Fruit fly (Drosophila melanogaster) whole organism, prepupa: ENCODE data around the gene Dus4.

Experiments used
- CG10669 ChIP-seq: fragments of 200-800 bp; sonication (Bioruptor generic); optimal IDR thresholded peaks from 3 replicates; lab custom pipeline; 2018; ENCODE audit warnings: missing biosample characterization, mild to moderate bottlenecking, missing genetic modification characterization, moderate library complexity
- CG11902 ChIP-seq: fragments of 200-800 bp; sonication (Bioruptor generic); optimal IDR thresholded peaks from 3 replicates; lab custom pipeline; 2016; ENCODE audit warnings: missing biosample characterization, missing genetic modification characterization
- CG1621 ChIP-seq: fragments of 200-800 bp; sonication (Bioruptor generic); optimal IDR thresholded peaks from 3 replicates; lab custom pipeline; 2018; ENCODE audit warnings: missing biosample characterization, mild to moderate bottlenecking, missing genetic modification characterization
- CG16779 ChIP-seq: fragments of 200-800 bp; sonication (Bioruptor generic); optimal IDR thresholded peaks from 3 replicates; lab custom pipeline; 2017; ENCODE audit warnings: missing biosample characterization, mild to moderate bottlenecking, missing genetic modification characterization
- CG32006 ChIP-seq: fragments of 200-800 bp; sonication (Bioruptor generic); optimal IDR thresholded peaks from 3 replicates; lab custom pipeline; 2017; ENCODE audit warnings: missing biosample characterization, mild to moderate bottlenecking, missing genetic modification characterization
- CG3919 ChIP-seq: fragments of 200-800 bp; sonication (Bioruptor generic); optimal IDR thresholded peaks from 3 replicates; lab custom pipeline; 2016; ENCODE audit warnings: missing biosample characterization, missing genetic modification characterization
- CG4318 ChIP-seq: fragments of 200-800 bp; sonication (Bioruptor generic); optimal IDR thresholded peaks from 3 replicates; lab custom pipeline; 2017; ENCODE audit warnings: missing biosample characterization, mild to moderate bottlenecking, missing genetic modification characterization
- CG6276 ChIP-seq: fragments of 200-800 bp; sonication (Bioruptor generic); optimal IDR thresholded peaks from 2 replicates; lab custom pipeline; 2017; ENCODE audit warnings: missing biosample characterization, mild to moderate bottlenecking, missing genetic modification characterization
- CG8319 ChIP-seq: fragments of 200-800 bp; sonication (Bioruptor generic); optimal IDR thresholded peaks from 3 replicates; lab custom pipeline; 2016; ENCODE audit warnings: missing biosample characterization, missing genetic modification characterization
- CG8632 ChIP-seq: fragments of 200-800 bp; sonication (Bioruptor generic); optimal IDR thresholded peaks from 3 replicates; lab custom pipeline; 2016; ENCODE audit warnings: missing biosample characterization, missing genetic modification characterization
- CG9139 ChIP-seq: fragments of 200-800 bp; sonication (Bioruptor generic); optimal IDR thresholded peaks from 3 replicates; lab custom pipeline; 2017; ENCODE audit warnings: missing biosample characterization, mild to moderate bottlenecking, missing genetic modification characterization
- Eip75B ChIP-seq: fragments of 200-800 bp; sonication (Bioruptor generic); optimal IDR thresholded peaks from 3 replicates; lab custom pipeline; 2016; ENCODE audit warnings: missing biosample characterization, missing genetic modification characterization
- Eip78C ChIP-seq: fragments of 200-800 bp; sonication (Bioruptor generic); peaks from one replicate; lab custom pipeline; 2016; ENCODE audit warnings: missing biosample characterization, missing genetic modification characterization
- Eip93F ChIP-seq: fragments of 200-800 bp; sonication (Bioruptor generic); optimal IDR thresholded peaks from 2 replicates; lab custom pipeline; 2016; ENCODE audit warnings: missing biosample characterization, mild to moderate bottlenecking, missing genetic modification characterization
- Ets21C ChIP-seq: fragments of 200-800 bp; sonication (Bioruptor generic); optimal IDR thresholded peaks from 3 replicates; lab custom pipeline; 2016; ENCODE audit warnings: missing biosample characterization, missing genetic modification characterization
- Ets96B ChIP-seq: fragments of 200-800 bp; optimal IDR thresholded peaks from 2 replicates; lab custom pipeline; 2019; ENCODE audit warnings: missing biosample characterization, mild to moderate bottlenecking, missing genetic modification characterization, moderate library complexity
- Gug ChIP-seq: fragments of 200-800 bp; sonication (Bioruptor generic); IDR thresholded peaks from 2 replicates; pipeline ENCODE4 v1.3.6; 2022; ENCODE audit warnings: missing biosample characterization, missing genetic modification characterization
- Hr38 ChIP-seq: sonication (Bioruptor generic); optimal IDR thresholded peaks from 2 replicates; lab custom pipeline; 2016; ENCODE audit warnings: missing biosample characterization, missing genetic modification characterization
- Hr39 ChIP-seq: fragments of 200-800 bp; sonication (Bioruptor generic); optimal IDR thresholded peaks from 2 replicates; lab custom pipeline; 2016; ENCODE audit warnings: missing biosample characterization, missing genetic modification characterization
- Lpt ChIP-seq: fragments of 200-800 bp; sonication (Bioruptor generic); optimal IDR thresholded peaks from 3 replicates; lab custom pipeline; 2016; ENCODE audit warnings: missing biosample characterization, missing genetic modification characterization
- OdsH ChIP-seq: fragments of 200-800 bp; sonication (Bioruptor generic); optimal IDR thresholded peaks from 3 replicates; lab custom pipeline; 2016; ENCODE audit warnings: missing biosample characterization, missing genetic modification characterization
- Sox14 ChIP-seq: fragments of 200-800 bp; sonication (Bioruptor generic); optimal IDR thresholded peaks from 3 replicates; lab custom pipeline; 2016; ENCODE audit warnings: missing biosample characterization, missing genetic modification characterization
- Sox15 ChIP-seq: fragments of 200-800 bp; sonication (Bioruptor generic); optimal IDR thresholded peaks from 3 replicates; lab custom pipeline; 2016; ENCODE audit warnings: missing biosample characterization, missing genetic modification characterization
- achi ChIP-seq: fragments of 200-800 bp; sonication (Bioruptor generic); optimal IDR thresholded peaks from 3 replicates; lab custom pipeline; 2016; ENCODE audit warnings: missing biosample characterization, missing genetic modification characterization
- acj6 ChIP-seq: fragments of 200-800 bp; sonication (Bioruptor generic); optimal IDR thresholded peaks from 3 replicates; lab custom pipeline; 2016; ENCODE audit warnings: missing biosample characterization, missing genetic modification characterization
- dac ChIP-seq: fragments of 200-800 bp; sonication (Bioruptor generic); optimal IDR thresholded peaks from 2 replicates; lab custom pipeline; 2017; ENCODE audit warnings: missing biosample characterization, mild to moderate bottlenecking, missing genetic modification characterization
- esn ChIP-seq: fragments of 200-800 bp; sonication (Bioruptor generic); optimal IDR thresholded peaks from 2 replicates; lab custom pipeline; 2016; ENCODE audit warnings: missing biosample characterization, mild to moderate bottlenecking, missing genetic modification characterization, moderate library complexity
- fd59A ChIP-seq: fragments of 200-800 bp; sonication (Bioruptor generic); optimal IDR thresholded peaks from 2 replicates; lab custom pipeline; 2017; ENCODE audit warnings: missing biosample characterization, mild to moderate bottlenecking, missing genetic modification characterization, missing genetic modification reagents
- fkh ChIP-seq: fragments of 200-800 bp; sonication (Bioruptor generic); optimal IDR thresholded peaks from 3 replicates; lab custom pipeline; 2017; ENCODE audit warnings: missing biosample characterization, mild to moderate bottlenecking, missing genetic modification characterization, moderate library complexity
- lz ChIP-seq: fragments of 200-800 bp; sonication (Bioruptor generic); optimal IDR thresholded peaks from 3 replicates; lab custom pipeline; 2016; ENCODE audit warnings: missing biosample characterization, missing genetic modification characterization
- net ChIP-seq: fragments of 200-800 bp; sonication (Bioruptor generic); optimal IDR thresholded peaks from 3 replicates; lab custom pipeline; 2016; ENCODE audit warnings: missing biosample characterization, missing genetic modification characterization
- pdm3 ChIP-seq: fragments of 200-800 bp; sonication (Bioruptor generic); optimal IDR thresholded peaks from 3 replicates; lab custom pipeline; 2016; ENCODE audit warnings: missing biosample characterization, missing genetic modification characterization
- salr ChIP-seq, 2 experiments: fragments of 200-800 bp; sonication (Bioruptor generic); optimal IDR thresholded peaks; 3 replicates each; lab custom pipeline; 2016 to 2018; ENCODE audit warnings: missing biosample characterization in 2 of 2, missing genetic modification characterization in 2 of 2, mild to moderate bottlenecking in 1 of 2
- spab ChIP-seq: fragments of 200-800 bp; sonication (Bioruptor generic); optimal IDR thresholded peaks from 2 replicates; lab custom pipeline; 2017; ENCODE audit warnings: missing biosample characterization, mild to moderate bottlenecking, missing genetic modification characterization, missing genetic modification reagents
- ss ChIP-seq, 2 experiments: fragments of 200-800 bp; sonication (Bioruptor generic); optimal IDR thresholded peaks; 2 replicates in 1 of 2; 3 replicates in 1 of 2; lab custom pipeline; 2017 to 2018; ENCODE audit warnings: mild to moderate bottlenecking in 2 of 2, missing biosample characterization in 2 of 2, missing genetic modification characterization in 2 of 2, moderate library complexity in 1 of 2
- svp ChIP-seq: fragments of 200-800 bp; sonication (Bioruptor generic); peaks from one replicate; lab custom pipeline; 2016; ENCODE audit warnings: missing biosample characterization, missing genetic modification characterization

The Dus4 gene

dm6 chr2L:19035013-19035412, 28.1 kb upstream of the Dus4 start:
- TF ChIP-seq svp (GFP tag; lab: Kevin White, UChicago) (peak; percentile 90), Eip93F (GFP tag; lab: Kevin White, UChicago) (peak; percentile 37), ss (GFP tag; optimal IDR thresholded peaks at IDR 0.05; lab: Kevin White, UChicago) (no peak)

DNA sequence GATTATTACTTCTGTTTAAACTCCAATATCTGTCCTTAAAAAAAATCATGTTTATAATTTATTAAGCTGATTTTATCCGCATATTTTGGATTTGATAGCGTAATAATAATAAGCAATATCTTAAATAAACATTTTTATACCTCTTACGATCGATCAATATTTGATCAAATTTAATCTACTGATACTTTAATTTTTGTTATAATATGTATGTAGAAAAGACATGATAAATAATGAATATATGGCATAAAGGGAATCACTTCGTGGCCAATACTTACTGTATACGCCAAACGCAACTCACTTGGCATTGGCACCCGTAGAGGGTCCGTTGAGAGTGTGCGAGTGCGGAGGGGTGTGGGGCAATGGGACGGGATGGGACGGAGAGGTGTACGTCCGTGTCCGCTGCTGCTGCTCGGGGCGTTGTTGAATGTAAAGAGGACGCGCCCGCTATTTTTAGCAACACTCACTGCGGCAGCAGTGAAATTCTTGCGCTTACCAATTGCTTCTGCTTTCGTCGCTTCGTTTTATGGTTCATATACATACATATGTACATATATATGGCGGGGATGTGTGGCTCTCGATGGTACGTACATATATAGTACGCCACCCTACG, 26.9 kb upstream of the Dus4 start:
- no peak for TF ChIP-seq Eip93F (GFP tag; lab: Kevin White, UChicago)
- TF ChIP-seq CG3919 (GFP tag; lab: Kevin White, UChicago), result peak; percentile 11
- TF ChIP-seq Ets96B (tag; lab: Kevin White, UChicago), result no peak
- TF ChIP-seq Lpt (GFP tag; lab: Kevin White, UChicago), result peak; percentile 51
- TF ChIP-seq Sox15 (GFP tag; lab: Kevin White, UChicago), result no peak
- TF ChIP-seq dac (GFP tag; lab: Kevin White, UChicago), result no peak
- TF ChIP-seq CG11902, result no peak
- TF ChIP-seq fd59A (GFP tag; lab: Kevin White, UChicago), result no peak
- no peak for TF ChIP-seq Sox14 (GFP tag; lab: Kevin White, UChicago)
- TF ChIP-seq achi, result peak; percentile 8
- TF ChIP-seq CG6276 (GFP tag; lab: Kevin White, UChicago), result peak; percentile 1
- TF ChIP-seq spab (GFP tag; lab: Kevin White, UChicago), result no peak
- no peak for TF ChIP-seq lz (GFP tag; lab: Kevin White, UChicago)
- TF ChIP-seq net (GFP tag; lab: Kevin White, UChicago), result no peak
- no peak for TF ChIP-seq CG10669 (GFP tag; lab: Kevin White, UChicago)
- TF ChIP-seq CG16779 (tag; lab: Kevin White, UChicago), result no peak
- TF ChIP-seq OdsH (GFP tag; lab: Kevin White, UChicago), result no peak
- TF ChIP-seq CG8319 (GFP tag; lab: Kevin White, UChicago), result no peak
- peak; percentile 31 for TF ChIP-seq pdm3 (GFP tag; lab: Kevin White, UChicago)
- TF ChIP-seq CG1621, result peak; percentile 48
- TF ChIP-seq Eip78C (GFP tag; lab: Kevin White, UChicago), result peak; percentile 82
- TF ChIP-seq fkh (GFP tag; lab: Kevin White, UChicago), result no peak
- no peak for TF ChIP-seq Hr39 (GFP tag; lab: Kevin White, UChicago)
- TF ChIP-seq acj6 (GFP tag; lab: Kevin White, UChicago), result peak; percentile 10
- TF ChIP-seq Hr38 (GFP tag; lab: Kevin White, UChicago), result no peak
- TF ChIP-seq svp (GFP tag; lab: Kevin White, UChicago), result peak; percentile 54
- peak in 1 of 2 experiments; percentile 7 for TF ChIP-seq ss (GFP tag; optimal IDR thresholded peaks at IDR 0.05; lab: Kevin White, UChicago)
- TF ChIP-seq esn (GFP tag; lab: Kevin White, UChicago), result peak; percentile 14
- TF ChIP-seq CG4318 (GFP tag; lab: Kevin White, UChicago), result no peak
- TF ChIP-seq CG8632, result peak; percentile 14
- TF ChIP-seq CG32006 (GFP tag; lab: Kevin White, UChicago), result peak; percentile 34
- TF ChIP-seq CG9139, result no peak
- no peak for TF ChIP-seq salr (GFP tag; optimal IDR thresholded peaks at IDR 0.05; lab: Kevin White, UChicago)
- TF ChIP-seq, all 60 proteins: peak for 13

DNA sequence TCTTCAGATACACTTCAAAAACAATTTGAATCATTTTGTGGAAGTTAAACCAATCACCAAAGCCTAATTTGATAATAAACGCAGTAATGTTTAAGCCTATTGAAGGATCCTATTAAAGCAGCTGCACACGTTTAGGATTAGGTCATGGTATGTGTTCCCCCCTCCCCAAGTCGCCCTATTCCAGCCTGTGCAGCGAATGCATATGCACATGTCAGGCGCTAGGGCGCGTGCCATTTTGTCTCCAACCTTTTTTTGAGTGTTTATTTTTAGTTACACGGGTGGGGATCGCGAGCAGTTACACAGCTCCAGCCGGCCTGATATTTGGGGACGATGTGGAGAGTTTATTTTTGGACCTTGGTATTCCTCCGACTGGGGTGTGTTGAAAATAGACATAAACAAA, 26.1 kb upstream of the Dus4 start:
- TF ChIP-seq Eip78C (GFP tag; lab: Kevin White, UChicago), result peak; percentile 58
- no peak for TF ChIP-seq Ets21C (GFP tag; lab: Kevin White, UChicago)
- TF ChIP-seq acj6 (GFP tag; lab: Kevin White, UChicago), result no peak
- TF ChIP-seq fd59A (GFP tag; lab: Kevin White, UChicago), result no peak
- TF ChIP-seq Gug (GFP tag; lab: Robert Waterston, UW), result no peak
- no peak for TF ChIP-seq Eip75B (GFP tag; lab: Kevin White, UChicago)
